Fruit fly (Drosophila melanogaster): Measurements from ENCODE around the gene CG3777.

Gene CG3777

DNA sequence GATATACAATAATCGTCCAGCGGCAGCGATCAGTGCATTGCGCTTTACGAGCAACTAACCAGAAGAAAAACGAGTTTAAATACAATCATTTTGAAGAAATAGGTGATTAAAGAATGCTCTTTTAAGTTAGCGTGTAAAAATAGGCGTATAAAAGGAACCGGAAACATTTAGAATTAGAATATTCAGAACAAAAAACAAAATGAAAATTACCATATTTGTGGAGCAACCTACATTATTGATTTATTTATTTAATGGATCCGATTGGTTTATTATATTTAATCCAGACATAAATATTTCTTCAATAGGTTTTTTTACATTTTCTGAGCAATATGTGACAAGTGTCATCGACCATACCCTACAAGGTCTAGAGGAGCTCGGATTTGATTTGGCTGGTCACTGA lies 98.8 kb downstream of the CG3777 start:
- TF ChIP-seq cic (GFP tag; optimal IDR thresholded peaks at IDR 0.05) (no peak), CG33017 (tag; optimal IDR thresholded peaks at IDR 0.05) (no peak), bab1 (GFP tag; optimal IDR thresholded peaks at IDR 0.05) (no peak), CG5204 (GFP tag; optimal IDR thresholded peaks at IDR 0.05) (no peak), ovo (GFP tag; optimal IDR thresholded peaks at IDR 0.05) (no peak), CG14711 (tag; optimal IDR thresholded peaks at IDR 0.05) (no peak), CG7045 (GFP tag; optimal IDR thresholded peaks at IDR 0.05) (no peak)

DNA sequence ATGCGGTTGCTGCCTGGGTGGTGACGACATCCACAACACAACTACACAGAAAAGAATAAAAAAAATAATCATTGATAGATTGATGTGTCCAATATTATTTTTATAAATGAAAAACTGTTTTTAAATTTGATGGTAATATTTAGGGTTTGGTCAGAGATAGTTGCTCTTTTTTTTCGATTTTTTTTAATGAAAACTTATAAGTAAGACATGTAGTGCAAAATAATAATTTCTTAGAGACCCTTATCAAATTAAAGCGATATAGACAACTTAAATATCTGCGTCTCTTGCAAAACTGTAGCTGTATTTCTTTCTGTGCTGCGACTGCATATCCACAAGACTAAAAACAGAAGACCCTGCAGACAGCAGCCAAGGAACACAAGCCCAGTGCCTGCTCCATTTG lies 100.0 kb downstream of the CG3777 start:
- TF ChIP-seq Clk (GFP tag; optimal IDR thresholded peaks at IDR 0.05) (no peak), CG1620 (GFP tag; optimal IDR thresholded peaks at IDR 0.05) (no peak), ovo (GFP tag; optimal IDR thresholded peaks at IDR 0.05) (no peak), CG7101 (tag; optimal IDR thresholded peaks at IDR 0.05) (no peak), CG11617 (GFP tag; optimal IDR thresholded peaks at IDR 0.05) (no peak), CG14711 (tag; optimal IDR thresholded peaks at IDR 0.05) (no peak)

DNA sequence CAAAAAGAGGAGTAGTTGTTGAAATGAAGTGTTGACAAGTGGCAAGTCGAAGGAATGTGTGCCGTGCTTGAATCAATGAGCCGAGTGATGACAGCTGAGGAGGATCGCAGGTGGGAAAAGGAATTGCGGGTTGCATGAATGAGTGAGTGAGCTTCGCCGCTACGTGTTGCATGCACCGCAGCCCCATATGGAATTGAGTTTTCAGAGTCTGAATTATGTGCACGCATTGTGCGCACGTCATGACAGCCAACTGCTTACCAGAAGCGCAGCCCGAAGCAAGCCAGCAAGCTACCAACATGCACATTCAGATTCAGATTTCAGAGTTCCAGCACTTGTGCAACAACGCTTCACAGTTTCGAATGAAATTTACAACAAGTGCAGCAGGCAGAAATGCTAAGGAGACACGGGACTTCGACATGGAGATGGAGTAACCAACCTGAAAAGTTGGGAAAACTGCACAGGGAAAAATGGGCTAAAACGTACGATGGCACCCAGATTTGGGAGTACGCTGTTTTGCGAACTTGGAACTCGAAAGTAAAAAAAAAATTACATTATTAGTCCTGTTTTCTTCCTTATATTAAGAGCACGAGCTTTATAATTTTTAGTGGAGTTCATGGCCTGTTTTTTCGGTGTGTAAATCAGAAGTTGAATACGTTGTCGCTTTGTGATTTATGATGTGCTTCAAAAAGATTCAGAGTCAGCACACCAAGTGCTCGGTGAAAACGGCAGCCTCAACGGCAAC lies 106.4 kb downstream of the CG3777 start:
- no peak for TF ChIP-seq Clk (GFP tag; optimal IDR thresholded peaks at IDR 0.05)
- TF ChIP-seq CG33017 (tag; optimal IDR thresholded peaks at IDR 0.05) = no peak
- no peak for TF ChIP-seq CG1620 (GFP tag; optimal IDR thresholded peaks at IDR 0.05)
- TF ChIP-seq Hr96 (GFP tag; optimal IDR thresholded peaks at IDR 0.05) = no peak
- TF ChIP-seq pad (GFP tag; optimal IDR thresholded peaks at IDR 0.05) = no peak
- no peak for TF ChIP-seq cic (GFP tag; optimal IDR thresholded peaks at IDR 0.05)

DNA sequence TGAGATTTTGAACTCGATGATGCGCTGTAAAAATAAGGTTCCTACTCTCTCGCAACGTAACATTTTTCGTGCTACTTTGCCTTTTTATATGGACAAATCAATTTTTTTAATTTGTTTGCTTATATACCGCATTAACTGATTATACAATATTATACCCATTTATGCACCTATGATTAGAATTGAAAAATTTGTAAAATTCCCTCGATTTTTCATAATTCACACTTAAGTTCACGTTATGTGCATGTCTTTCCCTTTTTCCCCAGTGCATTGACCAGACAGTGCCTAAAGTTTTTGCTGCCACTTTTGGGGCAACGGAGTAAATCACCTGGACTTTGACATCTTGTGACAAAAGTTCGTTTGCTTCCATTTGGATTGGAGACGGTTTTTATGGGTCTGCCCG lies 111.0 kb downstream of the CG3777 start:
- no peak for TF ChIP-seq CG11617 (GFP tag; optimal IDR thresholded peaks at IDR 0.05)
- TF ChIP-seq CG7045 (GFP tag; optimal IDR thresholded peaks at IDR 0.05) = no peak

DNA sequence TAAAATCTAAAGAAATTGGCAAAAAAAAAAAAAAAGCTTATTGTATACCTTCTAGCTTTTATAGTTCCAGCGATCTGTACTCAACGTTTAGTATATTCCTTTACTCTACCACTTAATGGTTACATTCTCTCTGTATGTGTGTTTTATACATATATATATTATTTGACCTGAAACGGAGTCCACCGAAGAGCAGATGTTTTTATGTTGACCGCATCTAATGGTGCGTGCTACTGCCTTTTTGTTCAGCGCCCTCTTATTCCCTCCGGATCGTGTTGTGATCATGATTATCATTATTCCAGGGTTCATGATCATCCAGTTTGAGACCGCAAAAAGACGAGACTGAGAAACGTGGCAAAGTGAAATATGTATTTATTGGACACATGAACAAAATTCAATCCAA lies 112.7 kb downstream of the CG3777 start:
- TF ChIP-seq CG12768 (GFP tag; optimal IDR thresholded peaks at IDR 0.05) = no peak
- no peak for TF ChIP-seq Crg-1 (GFP tag; optimal IDR thresholded peaks at IDR 0.05)
- TF ChIP-seq CG7045 (GFP tag; optimal IDR thresholded peaks at IDR 0.05) = no peak
- TF ChIP-seq CG33017 (tag; optimal IDR thresholded peaks at IDR 0.05) = no peak
- TF ChIP-seq CG14711 (tag; optimal IDR thresholded peaks at IDR 0.05) = no peak

DNA sequence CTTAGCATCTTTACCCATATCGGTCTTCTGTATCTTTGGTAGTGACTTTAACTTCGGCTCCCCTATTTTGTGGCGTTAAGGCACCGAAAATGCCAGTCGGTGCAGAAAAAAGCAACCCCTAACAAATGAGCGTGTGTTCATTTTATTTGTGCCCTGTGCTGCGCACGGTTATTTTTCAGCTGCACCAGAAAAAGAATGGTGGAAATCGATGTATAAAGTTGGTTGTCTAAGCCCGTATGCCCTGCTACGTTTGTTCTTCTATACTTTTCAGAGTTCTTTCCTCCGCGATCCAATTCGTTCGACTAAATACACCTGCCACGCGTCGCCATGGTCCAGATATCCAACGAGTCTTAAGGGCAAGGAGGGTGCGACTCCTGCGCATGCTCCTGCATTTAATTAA lies 113.5 kb downstream of the CG3777 start:
- no peak for TF ChIP-seq CG7045 (GFP tag; optimal IDR thresholded peaks at IDR 0.05)

DNA sequence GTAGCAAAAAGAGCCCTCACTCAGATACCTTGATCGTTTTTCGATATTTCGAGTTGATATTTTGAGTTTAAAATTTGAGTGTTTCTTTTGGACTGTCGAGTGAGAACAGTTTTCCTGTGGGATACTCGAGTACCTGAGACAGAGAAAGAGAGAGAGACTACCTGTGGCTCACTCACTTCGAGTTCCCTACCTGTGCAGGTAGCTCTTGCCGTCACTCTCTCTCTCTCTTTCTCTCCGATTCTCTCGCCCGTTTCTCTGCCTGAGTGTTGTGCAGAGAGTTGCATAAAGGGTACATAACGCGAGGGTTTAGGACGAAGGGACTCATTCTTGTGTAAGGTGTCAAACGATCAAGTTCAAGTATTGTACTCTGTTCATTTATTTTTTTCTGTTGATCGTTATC lies 116.2 kb downstream of the CG3777 start, which contains the start of gene sc:
Gene sc (plus strand): TSS at position 315 of the 400 bp plus-strand sequence.
- TF ChIP-seq CG11617 (GFP tag; optimal IDR thresholded peaks at IDR 0.05) = no peak
- no peak for TF ChIP-seq Clk (GFP tag; optimal IDR thresholded peaks at IDR 0.05)
- no peak for TF ChIP-seq CG33017 (tag; optimal IDR thresholded peaks at IDR 0.05)
- TF ChIP-seq tj (GFP tag; optimal IDR thresholded peaks at IDR 0.05) = no peak
- TF ChIP-seq CG7045 (GFP tag; optimal IDR thresholded peaks at IDR 0.05) = no peak
- no peak for TF ChIP-seq cic (GFP tag; optimal IDR thresholded peaks at IDR 0.05)

DNA sequence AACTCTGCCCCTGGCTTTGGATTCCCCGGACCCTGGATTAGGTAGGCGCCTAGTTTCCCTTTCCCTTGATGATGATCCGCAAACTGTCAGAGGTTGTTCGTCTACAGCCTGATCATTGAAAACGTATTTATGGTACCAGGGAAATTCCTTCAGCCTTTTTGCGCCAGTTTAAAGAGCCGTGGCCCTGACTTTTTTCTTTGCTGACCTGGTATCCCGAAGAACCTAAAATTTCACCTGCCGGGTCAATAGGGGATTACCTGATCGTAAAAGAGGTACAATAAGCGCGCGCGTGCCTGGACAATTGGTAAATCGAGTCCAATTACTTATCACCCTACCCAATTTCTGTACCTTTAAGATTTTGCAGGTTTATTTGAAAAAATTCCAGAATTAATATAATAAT lies 120.2 kb downstream of the CG3777 start:
- TF ChIP-seq Mnt (GFP tag; optimal IDR thresholded peaks at IDR 0.05) (no peak), CG14711 (tag; optimal IDR thresholded peaks at IDR 0.05) (no peak), pad (GFP tag; optimal IDR thresholded peaks at IDR 0.05) (no peak), toe (GFP tag; optimal IDR thresholded peaks at IDR 0.05) (no peak)

All from whole organism, adult.